Fruit fly (Drosophila melanogaster) whole organism, embryonic: ENCODE results near the gene Pif1.

ENCODE experiments used
- Antp ChIP-seq: fragments of 200-800 bp; sonication (Bioruptor generic); optimal IDR thresholded peaks from 3 replicates; lab custom pipeline; 2016; ENCODE audit warnings: missing biosample characterization, missing genetic modification characterization
- Awh ChIP-seq: fragments of 200-800 bp; sonication (Bioruptor generic); IDR thresholded peaks from 2 replicates; pipeline ENCODE4, ENCODE4 v1.3.6; 2022; ENCODE audit warnings: missing biosample characterization, missing genetic modification characterization
- Blimp-1 ChIP-seq: fragments of 200-800 bp; sonication (Bioruptor generic); optimal IDR thresholded peaks from 3 replicates; lab custom pipeline; 2018; ENCODE audit warnings: missing biosample characterization, missing genetic modification characterization, mild to moderate bottlenecking, moderate library complexity, missing genetic modification reagents
- CG11093 ChIP-seq: fragments of 200-800 bp; sonication (Bioruptor generic); IDR thresholded peaks from 3 replicates; pipeline ENCODE4 v1.3.6; 2022; ENCODE audit warnings: missing biosample characterization, missing genetic modification characterization
- CG11560 ChIP-seq: fragments of 200-800 bp; sonication (Bioruptor generic); IDR thresholded peaks from 3 replicates; pipeline ENCODE4 v1.3.6; 2022; ENCODE audit warnings: missing biosample characterization, missing genetic modification characterization
- CG12104 ChIP-seq: fragments of 200-800 bp; sonication (Bioruptor generic); optimal IDR thresholded peaks from 3 replicates; lab custom pipeline; 2016; ENCODE audit warnings: missing biosample characterization, missing genetic modification characterization
- CG2120 ChIP-seq: fragments of 200-800 bp; sonication (Bioruptor generic); optimal IDR thresholded peaks from 3 replicates; lab custom pipeline; 2016; ENCODE audit warnings: missing biosample characterization, missing genetic modification characterization
- CG32767 ChIP-seq: fragments of 200-800 bp; sonication (Bioruptor generic); IDR thresholded peaks from 2 replicates; pipeline ENCODE4 v1.3.6; 2022; ENCODE audit warnings: missing biosample characterization, missing genetic modification characterization
- CG33213 ChIP-seq: fragments of 200-800 bp; sonication (Bioruptor generic); optimal IDR thresholded peaks from 3 replicates; lab custom pipeline; 2016; ENCODE audit warnings: missing biosample characterization, missing genetic modification characterization
- CG4820 ChIP-seq: fragments of 200-800 bp; sonication (Bioruptor generic); optimal IDR thresholded peaks from 3 replicates; lab custom pipeline; 2016; ENCODE audit warnings: missing biosample characterization, missing genetic modification characterization
- CG7839 ChIP-seq: fragments of 200-800 bp; sonication (Bioruptor generic); optimal IDR thresholded peaks from 3 replicates; lab custom pipeline; 2018; ENCODE audit warnings: missing biosample characterization, mild to moderate bottlenecking, missing genetic modification characterization, moderate library complexity
- CG7987 ChIP-seq: fragments of 200-800 bp; sonication (Bioruptor generic); optimal IDR thresholded peaks from 2 replicates; lab custom pipeline; 2018; ENCODE audit warnings: missing biosample characterization, mild to moderate bottlenecking, missing genetic modification characterization, moderate library complexity
- CG8290 ChIP-seq, 3 experiments: fragments of 200-800 bp; sonication (Bioruptor generic); optimal IDR thresholded peaks; 2 replicates each; lab custom pipeline; 2016 to 2019; ENCODE audit warnings: missing biosample characterization in 3 of 3, missing genetic modification characterization in 3 of 3, mild to moderate bottlenecking in 2 of 3, moderate library complexity in 1 of 3
- CG8388 ChIP-seq: fragments of 200-800 bp; sonication (Bioruptor generic); optimal IDR thresholded peaks from 2 replicates; lab custom pipeline; 2019; ENCODE audit warnings: missing biosample characterization, mild to moderate bottlenecking, missing genetic modification characterization, moderate library complexity
- CG9609 ChIP-seq: fragments of 200-800 bp; sonication (Bioruptor generic); optimal IDR thresholded peaks from 3 replicates; lab custom pipeline; 2016; ENCODE audit warnings: missing biosample characterization, missing genetic modification characterization
- D ChIP-seq, 2 experiments: fragments of 200-800 bp in 1 of 2; fragments of >200 bp in 1 of 2; sonication (Bioruptor generic) in 1 of 2; optimal IDR thresholded peaks; 2 replicates in 1 of 2; 3 replicates in 1 of 2; lab custom pipeline; 2017; ENCODE audit warnings: mild to moderate bottlenecking in 1 of 2, missing biosample characterization in 1 of 2, missing genetic modification characterization in 1 of 2, missing genetic modification reagents in 1 of 2
- D19B ChIP-seq: fragments of 200-800 bp; sonication (Bioruptor generic); optimal IDR thresholded peaks from 2 replicates; lab custom pipeline; 2017; ENCODE audit warnings: missing biosample characterization, mild to moderate bottlenecking, missing genetic modification characterization
- Elba2 ChIP-seq: fragments of 200-800 bp; sonication (Bioruptor generic); optimal IDR thresholded peaks from 3 replicates; lab custom pipeline; 2016; ENCODE audit warnings: missing biosample characterization, missing genetic modification characterization
- Fer1 ChIP-seq: fragments of 200-800 bp; sonication (Bioruptor generic); optimal IDR thresholded peaks from 2 replicates; lab custom pipeline; 2017; ENCODE audit warnings: missing biosample characterization, mild to moderate bottlenecking, missing genetic modification characterization
- Fer2 ChIP-seq: fragments of 200-800 bp; sonication (Bioruptor generic); optimal IDR thresholded peaks from 2 replicates; lab custom pipeline; 2018; ENCODE audit warnings: missing biosample characterization, mild to moderate bottlenecking, missing genetic modification characterization, moderate library complexity
- HHEX ChIP-seq: fragments of 200-800 bp; sonication (Bioruptor generic); optimal IDR thresholded peaks from 3 replicates; lab custom pipeline; 2017; ENCODE audit warnings: missing biosample characterization, mild to moderate bottlenecking, missing genetic modification characterization, missing genetic modification reagents
- HLH54F ChIP-seq: fragments of 200-800 bp; sonication (Bioruptor generic); optimal IDR thresholded peaks from 3 replicates; lab custom pipeline; 2016; ENCODE audit warnings: missing biosample characterization, missing genetic modification characterization
- Jarid2 ChIP-seq: fragments of 200-800 bp; sonication (Bioruptor generic); optimal IDR thresholded peaks from 3 replicates; lab custom pipeline; 2017; ENCODE audit warnings: mild to moderate bottlenecking, missing biosample characterization, missing genetic modification reagents, missing genetic modification characterization
- Myb ChIP-seq: fragments of 200-800 bp; sonication (Bioruptor generic); optimal IDR thresholded peaks from 2 replicates; lab custom pipeline; 2016; ENCODE audit warnings: missing biosample characterization, missing genetic modification characterization
- NfI ChIP-seq: fragments of 200-800 bp; sonication (Bioruptor generic); optimal IDR thresholded peaks from 3 replicates; lab custom pipeline; 2018; ENCODE audit warnings: missing biosample characterization, mild to moderate bottlenecking, missing genetic modification characterization, moderate library complexity
- Opbp ChIP-seq: fragments of 200-800 bp; sonication (Bioruptor generic); IDR thresholded peaks from 3 replicates; pipeline ENCODE4 v1.3.6; 2022; ENCODE audit warnings: missing biosample characterization, missing genetic modification characterization; ENCODE audit not compliant: partially characterized antibody
- al ChIP-seq: fragments of 200-800 bp; sonication (Bioruptor generic); IDR thresholded peaks from 2 replicates; pipeline ENCODE4 v1.3.6; 2022; ENCODE audit warnings: missing biosample characterization, missing genetic modification characterization
- ara ChIP-seq: fragments of 200-800 bp; sonication (Bioruptor generic); IDR thresholded peaks from 2 replicates; pipeline ENCODE4 v1.3.6; 2022; ENCODE audit warnings: missing biosample characterization, missing genetic modification characterization
- cwo ChIP-seq: fragments of 200-800 bp; sonication (Bioruptor generic); optimal IDR thresholded peaks from 3 replicates; lab custom pipeline; 2017; ENCODE audit warnings: missing biosample characterization, missing genetic modification characterization, mild to moderate bottlenecking, moderate library complexity, missing genetic modification reagents
- danr ChIP-seq: fragments of 200-800 bp; sonication (Bioruptor generic); IDR thresholded peaks from 2 replicates; pipeline ENCODE4 v1.3.6; 2022; ENCODE audit warnings: missing biosample characterization, missing genetic modification characterization
- dmrt11E ChIP-seq: fragments of 200-800 bp; sonication (Bioruptor generic); optimal IDR thresholded peaks from 3 replicates; lab custom pipeline; 2018; ENCODE audit warnings: missing biosample characterization, mild to moderate bottlenecking, missing genetic modification characterization, moderate library complexity
- gem ChIP-seq: fragments of 200-800 bp; sonication (Bioruptor generic); optimal IDR thresholded peaks from 2 replicates; lab custom pipeline; 2019; ENCODE audit warnings: missing biosample characterization, mild to moderate bottlenecking, missing genetic modification characterization, moderate library complexity
- gfzf ChIP-seq: fragments of 200-800 bp; sonication (Bioruptor generic); optimal IDR thresholded peaks from 2 replicates; lab custom pipeline; 2016; ENCODE audit warnings: missing biosample characterization, mild to moderate bottlenecking, missing genetic modification characterization, moderate library complexity
- grn ChIP-seq: fragments of 200-800 bp; sonication (Bioruptor generic); optimal IDR thresholded peaks from 3 replicates; lab custom pipeline; 2017; ENCODE audit warnings: missing biosample characterization, missing genetic modification characterization
- gt ChIP-seq: fragments of 200-800 bp; sonication (Bioruptor generic); IDR thresholded peaks from 2 replicates; pipeline ENCODE4 v1.3.6; 2022; ENCODE audit warnings: missing biosample characterization, missing genetic modification characterization
- jing ChIP-seq: fragments of 200-800 bp; sonication (Bioruptor generic); optimal IDR thresholded peaks from 2 replicates; lab custom pipeline; 2018; ENCODE audit warnings: missing biosample characterization, mild to moderate bottlenecking, missing genetic modification characterization
- ken ChIP-seq: fragments of 200-800 bp; sonication (Bioruptor generic); IDR thresholded peaks from 3 replicates; pipeline ENCODE4 v1.3.6; 2022; ENCODE audit warnings: missing biosample characterization, missing genetic modification characterization
- lmd ChIP-seq: fragments of 200-800 bp; sonication (Bioruptor generic); IDR thresholded peaks from 2 replicates; pipeline ENCODE4 v1.3.6; 2022; ENCODE audit warnings: missing biosample characterization, missing genetic modification characterization
- nerfin-1 ChIP-seq: fragments of 200-800 bp; sonication (Bioruptor generic); optimal IDR thresholded peaks from 3 replicates; lab custom pipeline; 2019; ENCODE audit warnings: missing biosample characterization, mild to moderate bottlenecking, missing genetic modification characterization, moderate library complexity
- pros ChIP-seq: fragments of 200-800 bp; sonication (Bioruptor generic); optimal IDR thresholded peaks from 3 replicates; lab custom pipeline; 2019; ENCODE audit warnings: missing biosample characterization, mild to moderate bottlenecking, missing genetic modification characterization, moderate library complexity
- repo ChIP-seq: fragments of 200-800 bp; sonication (Bioruptor generic); optimal IDR thresholded peaks from 2 replicates; lab custom pipeline; 2016; ENCODE audit warnings: missing biosample characterization, missing genetic modification characterization
- sc ChIP-seq, 3 experiments: fragments of >200 bp in 2 of 3; fragments of 200-800 bp in 1 of 3; sonication (Bioruptor generic) in 1 of 3; optimal IDR thresholded peaks; 2 replicates in 2 of 3; 3 replicates in 1 of 3; lab custom pipeline; 2017; ENCODE audit warnings: mild to moderate bottlenecking in 1 of 3, missing biosample characterization in 1 of 3, missing genetic modification characterization in 1 of 3, missing genetic modification reagents in 1 of 3
- sens-2 ChIP-seq: fragments of 200-800 bp; sonication (Bioruptor generic); IDR thresholded peaks from 2 replicates; pipeline ENCODE4 v1.3.6; 2022; ENCODE audit warnings: missing biosample characterization, missing genetic modification characterization
- so ChIP-seq: fragments of 200-800 bp; sonication (Bioruptor generic); IDR thresholded peaks from 3 replicates; pipeline ENCODE4 v1.3.6; 2022; ENCODE audit warnings: missing biosample characterization, missing genetic modification characterization
- sr ChIP-seq: fragments of 200-800 bp; sonication (Bioruptor generic); IDR thresholded peaks from 3 replicates; pipeline ENCODE4 v1.3.6; 2022; ENCODE audit warnings: missing biosample characterization, missing genetic modification characterization
- zfh2 ChIP-seq: fragments of 200-800 bp; sonication (Bioruptor generic); optimal IDR thresholded peaks from 2 replicates; lab custom pipeline; 2016; ENCODE audit warnings: missing biosample characterization, missing genetic modification characterization

Gene Pif1

dm6 chr2L:3478034-3478880 is 8.5 kb upstream of the Pif1 start, which contains the start of gene Thor (continued):
- TF ChIP-seq Fer2 (tag; lab: Kevin White, UChicago), result no peak
- TF ChIP-seq NfI (GFP tag; lab: Kevin White, UChicago), result peak; percentile 60
- peak; percentile 58 for TF ChIP-seq Blimp-1 (GFP tag; lab: Kevin White, UChicago)
- no peak for TF ChIP-seq D19B
- TF ChIP-seq gem (tag; lab: Kevin White, UChicago), result peak; percentile 17
- no peak for TF ChIP-seq gfzf (GFP tag; lab: Kevin White, UChicago)
- TF ChIP-seq grn (GFP tag; lab: Kevin White, UChicago), result peak; percentile 40
- TF ChIP-seq repo, result peak; percentile 81
- TF ChIP-seq Awh (GFP tag; lab: Robert Waterston, UW), result peak; percentile 87
- TF ChIP-seq cwo (GFP tag; lab: Kevin White, UChicago), result peak; percentile 85
- TF ChIP-seq HLH54F (GFP tag; lab: Kevin White, UChicago), result peak; percentile 54
- peak; percentile 65; the same call in 1 of the 2 replicates for TF ChIP-seq danr (GFP tag; lab: Robert Waterston, UW)
- TF ChIP-seq al (GFP tag; lab: Robert Waterston, UW), result peak; percentile 8; the same call in 1 of the 2 replicates
- TF ChIP-seq gt (GFP tag; lab: Robert Waterston, UW), result no peak; the same call in 1 of the 2 replicates
- TF ChIP-seq pros (GFP tag; lab: Kevin White, UChicago), result peak; percentile 68
- no peak for TF ChIP-seq sc (optimal IDR thresholded peaks at IDR 0.05; lab: Kevin White, UChicago)
- TF ChIP-seq sc (GFP tag; optimal IDR thresholded peaks at IDR 0.05; lab: Kevin White, UChicago), result peak; percentile 41
- 0 out of 2 replicates have a peak, but pooled peaks have one; percentile 63 for TF ChIP-seq sens-2 (GFP tag; lab: Robert Waterston, UW)
- TF ChIP-seq CG8388 (GFP tag; lab: Kevin White, UChicago), result peak; percentile 24
- TF ChIP-seq HHEX (GFP tag; lab: Kevin White, UChicago), result peak; percentile 78
- no peak for TF ChIP-seq jing (GFP tag; lab: Kevin White, UChicago)
- TF ChIP-seq ken, result peak; percentile 75; the same call in 2 of the 3 replicates
- peak; percentile 63 for TF ChIP-seq CG2120
- peak; percentile 78 for TF ChIP-seq Antp (GFP tag; lab: Kevin White, UChicago)
- TF ChIP-seq CG9609 (GFP tag; lab: Kevin White, UChicago), result peak; percentile 22
- peak; percentile 67 for TF ChIP-seq CG33213 (GFP tag; lab: Kevin White, UChicago)
- TF ChIP-seq Fer1 (GFP tag; lab: Kevin White, UChicago), result peak; percentile 79
- no peak for TF ChIP-seq Elba2
- TF ChIP-seq Opbp (GFP tag; lab: Robert Waterston, UW), result peak; percentile 71
- TF ChIP-seq ara (GFP tag; lab: Robert Waterston, UW), result peak; percentile 86
- TF ChIP-seq CG11560 (tag; lab: Robert Waterston, UW), result no peak
- TF ChIP-seq CG7839 (tag; lab: Kevin White, UChicago), result peak; percentile 61
- peak; percentile 97 for TF ChIP-seq Jarid2 (GFP tag; lab: Kevin White, UChicago)
- peak; percentile 33; the same call in 1 of the 2 replicates for TF ChIP-seq lmd
- TF ChIP-seq dmrt11E, result peak; percentile 9
- TF ChIP-seq CG11093 (GFP tag; lab: Robert Waterston, UW), result no peak; the same call in 2 of the 3 replicates
- TF ChIP-seq CG4820 (GFP tag; lab: Kevin White, UChicago), result peak; percentile 13
- no peak for TF ChIP-seq CG8290 (GFP tag; optimal IDR thresholded peaks at IDR 0.05; lab: Kevin White, UChicago)
- TF ChIP-seq CG8290 (tag; optimal IDR thresholded peaks at IDR 0.05; lab: Kevin White, UChicago), result peak; percentile 65 to 94
- peak; percentile 66 for TF ChIP-seq CG32767
- peak; percentile 47 for TF ChIP-seq Myb
- peak; percentile 78; the same call in 2 of the 3 replicates for TF ChIP-seq so
- TF ChIP-seq nerfin-1 (tag; lab: Kevin White, UChicago), result peak; percentile 63
- peak; percentile 50 for TF ChIP-seq zfh2 (GFP tag; lab: Kevin White, UChicago)
- TF ChIP-seq CG12104 (GFP tag; lab: Kevin White, UChicago), result peak; percentile 7
- TF ChIP-seq CG7987 (GFP tag; lab: Kevin White, UChicago), result peak; percentile 80
- peak; percentile 84 for TF ChIP-seq sr
- peak; percentile 57 for TF ChIP-seq D (optimal IDR thresholded peaks at IDR 0.05; lab: Kevin White, UChicago)
- peak; percentile 3 for TF ChIP-seq D (GFP tag; optimal IDR thresholded peaks at IDR 0.05; lab: Kevin White, UChicago)
